Worm (Caenorhabditis elegans) whole organism, mixed stage, embryonic: ENCODE data around the gene cpna-1.

Experiments
- ceh-83 ChIP-seq: fragments of 200-800 bp; sonication (Bioruptor generic); optimal IDR thresholded peaks from 2 replicates; lab custom pipeline; 2018; ENCODE audit warnings: mild to moderate bottlenecking, missing genetic modification characterization, missing compliant biosample characterization
- drap-1 ChIP-seq: fragments of 200-800 bp; sonication (Bioruptor generic); optimal IDR thresholded peaks from 3 replicates; lab custom pipeline; 2018; ENCODE audit warnings: mild to moderate bottlenecking, missing genetic modification characterization, missing compliant biosample characterization
- elt-1 ChIP-seq: sonication (generic microtip); optimal IDR thresholded peaks from 2 replicates; lab custom pipeline; 2017; ENCODE audit warnings: missing genetic modification characterization, mild to moderate bottlenecking, missing compliant biosample characterization, antibody characterized with exemption, moderate library complexity, borderline replicate concordance; ENCODE audit not compliant: insufficient read depth
- elt-3 ChIP-seq: fragments of 150-350 bp; optimal IDR thresholded peaks from 2 replicates; lab custom pipeline; 2014; ENCODE audit warnings: missing biosample characterization, missing genetic modification characterization
- ham-2 ChIP-seq: fragments of 200-800 bp; sonication (Bioruptor generic); optimal IDR thresholded peaks from 2 replicates; lab custom pipeline; 2018; ENCODE audit warnings: mild to moderate bottlenecking, missing genetic modification characterization, missing compliant biosample characterization
- lsy-2 ChIP-seq: fragments of 150-350 bp; optimal IDR thresholded peaks from 2 replicates; lab custom pipeline; 2014; ENCODE audit warnings: missing biosample characterization, missing genetic modification characterization
- nhr-237 ChIP-seq: fragments of 150-350 bp; optimal IDR thresholded peaks from 2 replicates; lab custom pipeline; 2014; ENCODE audit warnings: missing biosample characterization, missing genetic modification characterization
- pha-4 ChIP-seq: fragments of 150-350 bp; optimal IDR thresholded peaks from 2 replicates; lab custom pipeline; 2018; ENCODE audit warnings: missing biosample characterization, missing genetic modification reagents, missing genetic modification characterization
- snpc-4 ChIP-seq: fragments of 150-350 bp; optimal IDR thresholded peaks from 2 replicates; lab custom pipeline; 2014; ENCODE audit warnings: missing biosample characterization, missing genetic modification characterization
- unc-39 ChIP-seq: fragments of 150-350 bp; optimal IDR thresholded peaks from 2 replicates; lab custom pipeline; 2014; ENCODE audit warnings: missing biosample characterization, missing genetic modification characterization
- ztf-11 ChIP-seq: fragments of 150-350 bp; optimal IDR thresholded peaks from 2 replicates; lab custom pipeline; 2014; ENCODE audit warnings: missing biosample characterization, missing genetic modification characterization

DNA sequence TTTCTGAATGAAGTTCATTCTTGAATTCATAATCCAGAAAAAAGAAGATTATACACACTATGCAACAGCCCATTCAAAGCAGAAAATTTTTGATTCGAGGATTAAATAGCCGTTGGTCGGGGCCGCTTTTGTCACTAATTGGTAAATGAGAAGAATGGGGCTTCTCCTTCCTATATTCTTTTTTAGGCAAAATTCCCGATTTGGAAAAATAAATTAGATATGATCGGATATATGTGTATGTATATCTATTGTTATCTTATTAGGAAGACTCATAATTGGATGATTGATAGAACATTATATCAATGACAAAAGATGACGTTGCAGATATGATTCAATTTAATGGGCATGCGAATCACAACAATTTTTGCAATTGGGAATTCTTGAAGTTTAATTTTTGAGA is 36.3 kb upstream of the cpna-1 start:
- no peak for TF ChIP-seq elt-3 (tag; lab: Kevin White, UChicago)
- no peak for TF ChIP-seq elt-1 (tag; lab: Kevin White, UChicago)
- no peak for TF ChIP-seq nhr-237 (tag; lab: Kevin White, UChicago)
- TF ChIP-seq pha-4 (tag; lab: Kevin White, UChicago), result no peak
- no peak for TF ChIP-seq lsy-2
- TF ChIP-seq snpc-4 (tag; lab: Kevin White, UChicago), result no peak
- no peak for TF ChIP-seq unc-39 (tag; lab: Kevin White, UChicago)
- no peak for TF ChIP-seq ztf-11
- TF ChIP-seq ham-2, result no peak
- TF ChIP-seq ceh-83 (GFP tag; lab: Kevin White, UChicago), result no peak
- no peak for TF ChIP-seq drap-1 (GFP tag; lab: Kevin White, UChicago)
